Worm (Caenorhabditis elegans) whole organism, midembryonic: ENCODE data around the gene F14D7.12.

Experiments used
- T22C8.4 ChIP-seq: fragments of 200-800 bp; sonication (Bioruptor generic); IDR thresholded peaks from 2 replicates; pipeline ENCODE4 v1.3.6; 2022; ENCODE audit warnings: missing genetic modification characterization, missing compliant biosample characterization
- cog-1 ChIP-seq: sonication (generic microtip); optimal IDR thresholded peaks from 2 replicates; lab custom pipeline; 2016; ENCODE audit warnings: missing genetic modification characterization, missing compliant biosample characterization
- flt-1 ChIP-seq: fragments of 200-800 bp; sonication (Bioruptor generic); IDR thresholded peaks from 2 replicates; pipeline ENCODE4 v1.3.6; 2022; ENCODE audit warnings: missing genetic modification characterization, missing compliant biosample characterization
- klf-2 ChIP-seq: fragments of 200-800 bp; sonication (Bioruptor generic); conservative IDR thresholded peaks from 2 replicates; pipeline ENCODE4 v1.3.6; 2022; ENCODE audit warnings: missing genetic modification reagents, missing genetic modification characterization, missing compliant biosample characterization
- med-1 ChIP-seq: sonication (generic microtip); optimal IDR thresholded peaks from 2 replicates; lab custom pipeline; 2017; ENCODE audit warnings: missing genetic modification characterization, mild to moderate bottlenecking, missing compliant biosample characterization, antibody characterized with exemption, missing genetic modification reagents; ENCODE audit not compliant: insufficient read depth
- ref-1 ChIP-seq: fragments of 200-800 bp; sonication (Bioruptor generic); conservative IDR thresholded peaks from 2 replicates; pipeline ENCODE4 v1.3.6; 2022; ENCODE audit warnings: missing genetic modification reagents, missing genetic modification characterization, missing compliant biosample characterization
- tab-1 ChIP-seq: fragments of 200-800 bp; sonication (Bioruptor generic); IDR thresholded peaks from 2 replicates; pipeline ENCODE4 v1.3.6; 2022; ENCODE audit warnings: missing genetic modification characterization, missing compliant biosample characterization
- ztf-23 ChIP-seq: fragments of 200-800 bp; sonication (Bioruptor generic); IDR thresholded peaks from 2 replicates; pipeline ENCODE4 v1.3.6; 2022; ENCODE audit warnings: missing genetic modification reagents, missing genetic modification characterization, missing compliant biosample characterization
- ztf-29 ChIP-seq: fragments of 200-800 bp; sonication (Bioruptor generic); IDR thresholded peaks from 2 replicates; pipeline ENCODE4 v1.3.6; 2022; ENCODE audit warnings: missing genetic modification reagents, missing genetic modification characterization, missing compliant biosample characterization

Gene F14D7.12

ce11 chrV:14319101-14319781 is 19.4 kb downstream of the F14D7.12 start, which contains the start of gene F47B8.13:
Gene F47B8.13, minus strand, starts transcription at chrV:14319731.
- TF ChIP-seq ztf-23 = no peak
- TF ChIP-seq med-1 (GFP tag; lab: Kevin White, UChicago) = no peak
- no peak for TF ChIP-seq flt-1 (GFP tag; lab: Robert Waterston, UW)
- TF ChIP-seq ref-1 (GFP tag; lab: Robert Waterston, UW) = no peak
- TF ChIP-seq T22C8.4 (GFP tag; lab: Robert Waterston, UW) = no peak
- no peak for TF ChIP-seq klf-2 (GFP tag; lab: Robert Waterston, UW)
- TF ChIP-seq ztf-29 (GFP tag; lab: Robert Waterston, UW) = no peak
- no peak for TF ChIP-seq tab-1 (GFP tag; lab: Robert Waterston, UW)
- TF ChIP-seq cog-1 = no peak

- TF ChIP-seq ztf-29 (GFP tag; lab: Robert Waterston, UW) (no peak), T22C8.4 (GFP tag; lab: Robert Waterston, UW) (no peak), ref-1 (GFP tag; lab: Robert Waterston, UW) (no peak)
Observed at ce11 chrV:14320246-14320645, 20.4 kb downstream of the F14D7.12 start, which contains the start of gene F47B8.14. Gene F47B8.14, plus strand, starts transcription at chrV:14320546.

ce11 chrV:14320730-14321319 is 21.0 kb downstream of the F14D7.12 start:
- TF ChIP-seq med-1 (GFP tag; lab: Kevin White, UChicago) = no peak

ce11 chrV:14322743-14323142 is 22.9 kb downstream of the F14D7.12 start, which contains the start of gene F47B8.3:
Gene F47B8.3, minus strand, starts transcription at chrV:14323003.
- no peak for TF ChIP-seq cog-1
- TF ChIP-seq med-1 (GFP tag; lab: Kevin White, UChicago) = no peak
- TF ChIP-seq klf-2 (GFP tag; lab: Robert Waterston, UW) = no peak
- TF ChIP-seq ztf-29 (GFP tag; lab: Robert Waterston, UW) = no peak
- no peak for TF ChIP-seq ztf-23
- no peak for TF ChIP-seq T22C8.4 (GFP tag; lab: Robert Waterston, UW)

ce11 chrV:14324502-14325467 is 25.0 kb downstream of the F14D7.12 start, which contains the start of the genes F47B8.4 and F47B8.18:
Gene F47B8.4, minus strand, starts transcription at chrV:14324673.
Gene F47B8.18, minus strand, starts transcription at chrV:14325464.
- TF ChIP-seq ref-1 (GFP tag; lab: Robert Waterston, UW) = no peak
- no peak for TF ChIP-seq flt-1 (GFP tag; lab: Robert Waterston, UW)
- no peak for TF ChIP-seq ztf-29 (GFP tag; lab: Robert Waterston, UW)
- TF ChIP-seq klf-2 (GFP tag; lab: Robert Waterston, UW) = no peak
- TF ChIP-seq med-1 (GFP tag; lab: Kevin White, UChicago) = no peak
- no peak for TF ChIP-seq T22C8.4 (GFP tag; lab: Robert Waterston, UW)
- no peak for TF ChIP-seq cog-1
- no peak for TF ChIP-seq ztf-23
- TF ChIP-seq tab-1 (GFP tag; lab: Robert Waterston, UW) = no peak

ce11 chrV:14327776-14328175 is 28.0 kb downstream of the F14D7.12 start, which contains the start of gene F47B8.5:
Gene F47B8.5, minus strand, starts transcription at chrV:14327876.
- TF ChIP-seq ztf-23 (no peak), ztf-29 (GFP tag; lab: Robert Waterston, UW) (no peak), T22C8.4 (GFP tag; lab: Robert Waterston, UW) (no peak), ref-1 (GFP tag; lab: Robert Waterston, UW) (no peak), med-1 (GFP tag; lab: Kevin White, UChicago) (no peak), cog-1 (no peak), flt-1 (GFP tag; lab: Robert Waterston, UW) (no peak), klf-2 (GFP tag; lab: Robert Waterston, UW) (no peak), tab-1 (GFP tag; lab: Robert Waterston, UW) (no peak)

- TF ChIP-seq ztf-23 (no peak), klf-2 (GFP tag; lab: Robert Waterston, UW) (no peak), med-1 (GFP tag; lab: Kevin White, UChicago) (no peak), ref-1 (GFP tag; lab: Robert Waterston, UW) (no peak), flt-1 (GFP tag; lab: Robert Waterston, UW) (no peak), ztf-29 (GFP tag; lab: Robert Waterston, UW) (no peak), tab-1 (GFP tag; lab: Robert Waterston, UW) (no peak), cog-1 (no peak), T22C8.4 (GFP tag; lab: Robert Waterston, UW) (no peak)
Observed at ce11 chrV:14328806-14329205, 29.0 kb downstream of the F14D7.12 start, which contains the start of gene pepm-1. Gene pepm-1, plus strand, starts transcription at chrV:14329106.

- no peak for TF ChIP-seq ztf-23
- TF ChIP-seq klf-2 (GFP tag; lab: Robert Waterston, UW) = no peak
- TF ChIP-seq cog-1 = no peak
- TF ChIP-seq tab-1 (GFP tag; lab: Robert Waterston, UW) = no peak
- TF ChIP-seq ztf-29 (GFP tag; lab: Robert Waterston, UW) = no peak
- no peak for TF ChIP-seq flt-1 (GFP tag; lab: Robert Waterston, UW)
- TF ChIP-seq ref-1 (GFP tag; lab: Robert Waterston, UW) = no peak
- no peak for TF ChIP-seq T22C8.4 (GFP tag; lab: Robert Waterston, UW)
- TF ChIP-seq med-1 (GFP tag; lab: Kevin White, UChicago) = no peak
Observed at ce11 chrV:14331477-14331876, 31.7 kb downstream of the F14D7.12 start, which contains the start of gene F47B8.8. Gene F47B8.8, plus strand, starts transcription at chrV:14331733.
